Worm (Caenorhabditis elegans): Measurements from ENCODE around the gene R04B5.1.

The R04B5.1 gene

DNA sequence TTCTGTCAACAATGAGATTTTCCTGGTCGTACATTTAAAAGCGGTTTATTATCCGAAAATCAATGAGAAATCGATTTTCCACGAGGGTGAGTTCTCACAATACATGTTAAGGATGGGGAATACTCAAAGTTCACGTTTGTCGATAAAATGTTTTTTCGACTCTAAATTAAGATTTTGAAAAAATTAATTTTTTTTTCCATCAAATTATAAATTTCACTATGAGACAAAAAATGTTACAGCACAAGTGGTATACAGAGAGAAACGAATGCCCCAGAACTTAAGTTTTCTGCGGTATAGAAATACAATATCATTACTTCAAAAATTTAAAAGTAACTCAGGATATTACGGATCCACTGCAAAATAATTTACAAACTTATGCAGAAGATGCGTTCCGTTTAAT, at the start of gene R04B5.1:
TSS of gene R04B5.1 (minus strand) at position 101 of the 400 bp plus-strand sequence.
- TF ChIP-seq fkh-2 (tag; optimal IDR thresholded peaks at IDR 0.05) (no peak), ceh-16 (tag; optimal IDR thresholded peaks at IDR 0.05) (no peak), daf-12 (tag; optimal IDR thresholded peaks at IDR 0.05) (no peak), ztf-4 (tag; optimal IDR thresholded peaks at IDR 0.05) (no peak), aly-2 (tag; optimal IDR thresholded peaks at IDR 0.05) (no peak), ceh-28 (tag; optimal IDR thresholded peaks at IDR 0.05) (no peak), pha-4 (tag; optimal IDR thresholded peaks at IDR 0.05) (no peak), mdl-1 (tag; optimal IDR thresholded peaks at IDR 0.05) (no peak), nhr-11 (tag; optimal IDR thresholded peaks at IDR 0.05) (no peak)

- peak; percentile 68 for TF ChIP-seq elt-2 (tag; optimal IDR thresholded peaks at IDR 0.05)
- no peak for TF ChIP-seq ZK546.5 (tag; optimal IDR thresholded peaks at IDR 0.05)
- TF ChIP-seq nhr-76 (tag; optimal IDR thresholded peaks at IDR 0.05) = no peak
- TF ChIP-seq mdl-1 (tag; optimal IDR thresholded peaks at IDR 0.05) = no peak
- TF ChIP-seq R02D3.7 (tag; optimal IDR thresholded peaks at IDR 0.05) = no peak
Observed at ce11 chrV:10124799-10125548, 46.8 kb upstream of the R04B5.1 start, which contains the start of gene C08B6.10. Gene C08B6.10, plus strand, starts transcription at chrV:10125498.

ce11 chrV:10123324-10123723, 45.2 kb upstream of the R04B5.1 start, which contains the start of gene C08B6.6:
Gene C08B6.6, plus strand, starts transcription at chrV:10123624.
- TF ChIP-seq mdl-1 (tag; optimal IDR thresholded peaks at IDR 0.05) (no peak), snpc-4 (tag; optimal IDR thresholded peaks at IDR 0.05) (no peak), pqm-1 (tag; optimal IDR thresholded peaks at IDR 0.05) (no peak), ama-1 (optimal IDR thresholded peaks at IDR 0.05) (no peak), elt-2 (tag; optimal IDR thresholded peaks at IDR 0.05) (no peak), egl-5 (tag; optimal IDR thresholded peaks at IDR 0.05) (no peak), zag-1 (tag; optimal IDR thresholded peaks at IDR 0.05) (no peak), ceh-9 (tag; optimal IDR thresholded peaks at IDR 0.05) (no peak), ceh-28 (tag; optimal IDR thresholded peaks at IDR 0.05) (no peak), ztf-4 (tag; optimal IDR thresholded peaks at IDR 0.05) (no peak), jun-1 (tag; optimal IDR thresholded peaks at IDR 0.05) (no peak), tbx-2 (tag; optimal IDR thresholded peaks at IDR 0.05) (no peak), lin-15B (tag; optimal IDR thresholded peaks at IDR 0.05) (no peak), nfya-1 (tag; optimal IDR thresholded peaks at IDR 0.05; ENCODE audit: insufficient read depth) (no peak), nhr-237 (tag; optimal IDR thresholded peaks at IDR 0.05) (no peak), aly-2 (tag; optimal IDR thresholded peaks at IDR 0.05) (no peak), daf-12 (tag; optimal IDR thresholded peaks at IDR 0.05) (no peak)

DNA sequence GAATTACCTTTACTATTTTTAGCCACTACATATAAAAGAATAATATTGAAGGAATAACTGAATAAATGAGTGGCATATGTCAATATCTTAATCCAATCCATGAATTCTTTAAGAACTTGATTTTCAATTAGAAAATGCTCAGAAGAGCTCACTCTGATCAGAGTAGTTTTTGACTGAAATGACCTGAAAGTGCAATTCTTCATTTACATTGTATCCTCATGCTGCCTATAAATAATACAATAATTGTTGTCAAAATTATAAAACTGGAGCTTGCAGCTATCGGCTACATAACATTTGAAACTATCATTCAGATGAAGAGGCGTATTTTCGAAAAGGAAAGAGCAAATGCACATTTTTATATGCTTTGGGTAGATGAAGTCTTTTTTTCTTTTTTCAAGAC, 44.5 kb upstream of the R04B5.1 start, which contains the start of gene srxa-19:
TSS of gene srxa-19 (minus strand) at position 101 of the 400 bp plus-strand sequence.
- TF ChIP-seq ztf-4 (tag; optimal IDR thresholded peaks at IDR 0.05) (no peak), ceh-28 (tag; optimal IDR thresholded peaks at IDR 0.05) (no peak), nhr-67 (tag; optimal IDR thresholded peaks at IDR 0.05) (no peak), elt-3 (tag; optimal IDR thresholded peaks at IDR 0.05) (no peak), fos-1 (tag; optimal IDR thresholded peaks at IDR 0.05) (no peak), ama-1 (optimal IDR thresholded peaks at IDR 0.05) (no peak), aly-2 (tag; optimal IDR thresholded peaks at IDR 0.05) (no peak), elt-2 (tag; optimal IDR thresholded peaks at IDR 0.05) (no peak), fkh-10 (GFP tag; optimal IDR thresholded peaks at IDR 0.05) (no peak), nhr-12 (tag; optimal IDR thresholded peaks at IDR 0.05) (no peak), zag-1 (tag; optimal IDR thresholded peaks at IDR 0.05) (no peak), pha-4 (tag; optimal IDR thresholded peaks at IDR 0.05) (no peak), fkh-2 (tag; optimal IDR thresholded peaks at IDR 0.05) (no peak)

- no peak for TF ChIP-seq mdl-1 (tag; optimal IDR thresholded peaks at IDR 0.05)
- TF ChIP-seq ceh-9 (tag; optimal IDR thresholded peaks at IDR 0.05) = no peak
- no peak for TF ChIP-seq unc-62 (GFP tag; optimal IDR thresholded peaks at IDR 0.05)
- no peak for TF ChIP-seq nhr-23 (tag; optimal IDR thresholded peaks at IDR 0.05)
- no peak for TF ChIP-seq elt-2 (tag; optimal IDR thresholded peaks at IDR 0.05)
- no peak for TF ChIP-seq nhr-67 (tag; optimal IDR thresholded peaks at IDR 0.05)
- TF ChIP-seq ztf-4 (tag; optimal IDR thresholded peaks at IDR 0.05) = no peak
- TF ChIP-seq nhr-25 (tag; optimal IDR thresholded peaks at IDR 0.05) = no peak
- no peak for TF ChIP-seq tbx-2 (tag; optimal IDR thresholded peaks at IDR 0.05)
- TF ChIP-seq lin-39 (tag; optimal IDR thresholded peaks at IDR 0.05) = no peak
- TF ChIP-seq R02D3.7 (tag; optimal IDR thresholded peaks at IDR 0.05) = no peak
- no peak for TF ChIP-seq lsy-12 (tag; optimal IDR thresholded peaks at IDR 0.05)
- TF ChIP-seq fkh-2 (tag; optimal IDR thresholded peaks at IDR 0.05) = no peak
- no peak for TF ChIP-seq elt-3 (tag; optimal IDR thresholded peaks at IDR 0.05)
- no peak for TF ChIP-seq aly-2 (tag; optimal IDR thresholded peaks at IDR 0.05)
- no peak for TF ChIP-seq daf-12 (tag; optimal IDR thresholded peaks at IDR 0.05)
- no peak for TF ChIP-seq nhr-77 (tag; optimal IDR thresholded peaks at IDR 0.05)
Observed at ce11 chrV:10120898-10121297, 42.8 kb upstream of the R04B5.1 start, which contains the start of gene srxa-18. Gene srxa-18, minus strand, starts transcription at chrV:10120997.
